Worm (Caenorhabditis elegans): ENCODE data around the gene tftc-1.

DNA sequence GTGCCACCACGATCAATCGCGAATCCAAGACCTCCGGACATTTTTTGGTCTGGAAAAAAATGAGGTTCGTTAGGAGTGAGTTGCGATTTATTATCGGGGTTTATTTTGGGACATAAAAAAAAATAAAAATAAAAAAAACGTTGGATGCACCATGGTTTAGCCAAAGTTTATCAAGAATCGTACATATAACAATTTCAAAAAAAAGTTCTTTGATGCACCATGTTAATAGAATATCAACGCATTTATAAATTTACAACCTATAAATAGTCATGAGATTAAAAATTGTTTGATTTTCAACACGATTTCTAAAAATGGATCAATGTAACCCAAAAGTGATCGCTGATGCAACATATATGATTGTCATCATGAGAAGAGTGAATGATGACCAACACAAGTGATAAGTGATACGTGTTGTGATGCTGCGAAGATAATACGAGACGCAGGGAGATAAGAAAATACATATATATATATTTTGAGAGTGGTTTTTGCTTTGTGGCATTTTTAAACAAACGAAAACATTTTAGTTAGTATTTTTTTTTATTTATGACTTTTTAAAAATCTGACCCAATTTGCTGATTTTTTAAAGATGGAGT lies 63.4 kb downstream of the tftc-1 start, which contains the start of gene Y38F2AR.12:
- no peak for TF ChIP-seq bed-3 (GFP tag; optimal IDR thresholded peaks at IDR 0.05)
- TF ChIP-seq nhr-28 (tag; optimal IDR thresholded peaks at IDR 0.05) = no peak
- TF ChIP-seq unc-39 (tag; optimal IDR thresholded peaks at IDR 0.05) = no peak
- TF ChIP-seq cnd-1 (tag; optimal IDR thresholded peaks at IDR 0.05) = no peak

Data from whole organism, mixed stage, embryonic.